Fruit fly (Drosophila melanogaster) whole organism, wandering third instar larva: ENCODE data around the gene CG10591.

Experiments used
- CG9705 ChIP-seq: fragments of 200-800 bp; sonication (Bioruptor generic); optimal IDR thresholded peaks from 2 replicates; lab custom pipeline; 2018; ENCODE audit warnings: missing biosample characterization, mild to moderate bottlenecking, missing genetic modification characterization
- Mio ChIP-seq: sonication (Bioruptor generic); optimal IDR thresholded peaks from 2 replicates; lab custom pipeline; 2016; ENCODE audit warnings: missing biosample characterization, missing genetic modification characterization
- br ChIP-seq: fragments of 200-800 bp; sonication (Bioruptor generic); optimal IDR thresholded peaks from 2 replicates; lab custom pipeline; 2016; ENCODE audit warnings: missing biosample characterization, missing genetic modification characterization
- brk ChIP-seq: fragments of 200-800 bp; sonication (Bioruptor generic); optimal IDR thresholded peaks from 2 replicates; lab custom pipeline; 2016; ENCODE audit warnings: missing biosample characterization, mild to moderate bottlenecking, missing genetic modification characterization
- pan ChIP-seq: fragments of >200 bp; optimal IDR thresholded peaks from 2 replicates; lab custom pipeline; 2017
- psq ChIP-seq: fragments of 200-800 bp; sonication (Bioruptor generic); optimal IDR thresholded peaks from 3 replicates; lab custom pipeline; 2017; ENCODE audit warnings: missing biosample characterization, mild to moderate bottlenecking, missing genetic modification characterization, moderate library complexity
- usp ChIP-seq: fragments of >200 bp; optimal IDR thresholded peaks from 2 replicates; lab custom pipeline; 2017; ENCODE audit warnings: missing biosample characterization, missing genetic modification characterization

DNA sequence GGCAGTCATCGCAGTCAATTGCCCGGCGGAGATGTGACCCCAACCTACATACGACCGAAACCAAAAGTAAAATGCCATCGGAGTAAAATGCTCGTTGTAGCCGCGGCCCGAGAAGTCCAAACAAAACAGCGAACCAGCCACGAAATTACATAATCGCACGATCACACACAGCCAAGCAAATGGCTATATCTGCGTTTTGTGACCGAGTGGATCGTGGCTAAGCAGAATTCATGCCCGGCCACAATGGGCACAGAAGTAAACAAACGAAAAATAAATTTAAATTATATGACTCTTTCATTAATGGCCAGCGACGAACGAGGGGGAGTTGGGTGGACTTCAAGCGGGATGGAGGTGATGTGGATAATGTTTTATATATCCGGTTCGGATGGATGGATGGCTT lies 29.8 kb downstream of the CG10591 start:
- TF ChIP-seq brk: no peak
- no peak for TF ChIP-seq pan (lab: Kevin White, UChicago)
- no peak for TF ChIP-seq usp
- no peak for TF ChIP-seq br (GFP tag; lab: Kevin White, UChicago)
- TF ChIP-seq Mio (GFP tag; lab: Kevin White, UChicago): no peak
- no peak for TF ChIP-seq CG9705
- TF ChIP-seq psq (GFP tag; lab: Kevin White, UChicago): no peak
